Worm (Caenorhabditis elegans): ENCODE data around the gene rbm-17.

rbm-17 gene

ce11 chrIV:11627847-11628246, 10.3 kb upstream of the rbm-17 start, which contains the start of gene lys-6:
lys-6 (minus strand) TSS chrIV:11627947.
- TF ChIP-seq F16B12.6 (tag; optimal IDR thresholded peaks at IDR 0.05) (no peak), efl-1 (optimal IDR thresholded peaks at IDR 0.05) (no peak), efl-1 (GFP tag; optimal IDR thresholded peaks at IDR 0.05 in 1 of 2) (peak in 1 of 2 experiments; percentile 68)

- no peak for TF ChIP-seq ceh-90 (tag; optimal IDR thresholded peaks at IDR 0.05)
- TF ChIP-seq irx-1 (tag; optimal IDR thresholded peaks at IDR 0.05): no peak
- no peak for TF ChIP-seq jun-1 (tag; optimal IDR thresholded peaks at IDR 0.05)
- no peak for TF ChIP-seq elt-3 (tag; optimal IDR thresholded peaks at IDR 0.05)
- TF ChIP-seq hlh-17 (GFP tag; optimal IDR thresholded peaks at IDR 0.05; ENCODE audit: borderline replicate concordance): no peak
- TF ChIP-seq lin-14 (GFP tag; optimal IDR thresholded peaks at IDR 0.05): no peak
- TF ChIP-seq pqm-1 (tag; optimal IDR thresholded peaks at IDR 0.05): no peak
- no peak for TF ChIP-seq lin-39 (tag; optimal IDR thresholded peaks at IDR 0.05)
- TF ChIP-seq unc-86 (tag; optimal IDR thresholded peaks at IDR 0.05): no peak
- TF ChIP-seq snpc-4 (tag; optimal IDR thresholded peaks at IDR 0.05): no peak
Measured at ce11 chrIV:11631750-11632149, 6.4 kb upstream of the rbm-17 start, which contains the start of gene F58B3.4. F58B3.4 (minus strand) TSS chrIV:11631850.

ce11 chrIV:11635437-11636408, 2.4 kb upstream of the rbm-17 start, which contains the start of gene mars-1:
mars-1 (minus strand) TSS chrIV:11635487.
- TF ChIP-seq lin-13 (GFP tag; optimal IDR thresholded peaks at IDR 0.05) (peak; percentile 30), ztf-4 (tag; optimal IDR thresholded peaks at IDR 0.05) (peak; percentile 4), lir-3 (tag; optimal IDR thresholded peaks at IDR 0.05; ENCODE audit: poor library complexity) (peak; percentile 76), nhr-12 (tag; optimal IDR thresholded peaks at IDR 0.05) (no peak), nhr-76 (tag; optimal IDR thresholded peaks at IDR 0.05) (no peak), elt-2 (tag; optimal IDR thresholded peaks at IDR 0.05) (peak; percentile 16), elt-3 (tag; optimal IDR thresholded peaks at IDR 0.05) (peak in 1 of 6 experiments; percentile 14), fkh-4 (tag; optimal IDR thresholded peaks at IDR 0.05; ENCODE audit: borderline replicate concordance) (no peak), snpc-4 (tag; optimal IDR thresholded peaks at IDR 0.05) (peak; percentile 17), hpl-2 (GFP tag; optimal IDR thresholded peaks at IDR 0.05) (peak; percentile 68), F16B12.6 (tag; optimal IDR thresholded peaks at IDR 0.05) (peak; percentile 19), mep-1 (tag; optimal IDR thresholded peaks at IDR 0.05) (peak; percentile 84), Y116A8C.19 (tag; optimal IDR thresholded peaks at IDR 0.05; ENCODE audit: borderline replicate concordance) (no peak), isw-1 (GFP tag; IDR thresholded peaks at IDR 0.05) (peak; percentile 80), tlp-1 (tag; optimal IDR thresholded peaks at IDR 0.05) (no peak), C16A3.4 (tag; optimal IDR thresholded peaks at IDR 0.05) (peak; percentile 89), lin-35 (GFP tag; optimal IDR thresholded peaks at IDR 0.05) (peak; percentile 66 to 84), ceh-8 (GFP tag; optimal IDR thresholded peaks at IDR 0.05) (no peak), nhr-11 (tag; optimal IDR thresholded peaks at IDR 0.05) (no peak), sptf-1 (tag; optimal IDR thresholded peaks at IDR 0.05) (no peak), nhr-77 (tag; optimal IDR thresholded peaks at IDR 0.05) (peak; percentile 74), mab-9 (GFP tag; IDR thresholded peaks at IDR 0.05) (no peak), pag-3 (tag; optimal IDR thresholded peaks at IDR 0.05; ENCODE audit: borderline replicate concordance, insufficient read depth) (no peak), fkh-10 (GFP tag; optimal IDR thresholded peaks at IDR 0.05) (no peak), mef-2 (tag; optimal IDR thresholded peaks at IDR 0.05) (no peak), efl-3 (GFP tag; optimal IDR thresholded peaks at IDR 0.05) (no peak), irx-1 (tag; optimal IDR thresholded peaks at IDR 0.05) (peak; percentile 64), unc-30 (tag; optimal IDR thresholded peaks at IDR 0.05) (no peak), fos-1 (tag; optimal IDR thresholded peaks at IDR 0.05) (no peak), alr-1 (tag; optimal IDR thresholded peaks at IDR 0.05; ENCODE audit: borderline replicate concordance) (no peak), grh-1 (GFP tag; IDR thresholded peaks at IDR 0.05) (no peak; the same call in 1 of the 2 replicates), lsy-2 (tag; optimal IDR thresholded peaks at IDR 0.05) (peak; percentile 65 to 88), ets-5 (GFP tag; IDR thresholded peaks at IDR 0.05) (no peak), lin-39 (tag; optimal IDR thresholded peaks at IDR 0.05) (no peak), ceh-82 (tag; optimal IDR thresholded peaks at IDR 0.05) (peak; percentile 12 to 53 (median 49)), skn-1 (tag; optimal IDR thresholded peaks at IDR 0.05) (peak; percentile 34), egl-13 (tag; optimal IDR thresholded peaks at IDR 0.05) (peak; percentile 56), ces-1 (GFP tag; optimal IDR thresholded peaks at IDR 0.05) (no peak)
